Fruit fly (Drosophila melanogaster) whole organism: ENCODE data around the gene CG31798.

Source experiments
- pan ChIP-seq: fragments of >200 bp; optimal IDR thresholded peaks from 2 replicates; lab custom pipeline; 2017
- usp ChIP-seq: fragments of >200 bp; optimal IDR thresholded peaks from 2 replicates; lab custom pipeline; 2017; ENCODE audit warnings: missing biosample characterization, missing genetic modification characterization, mixed read lengths

DNA sequence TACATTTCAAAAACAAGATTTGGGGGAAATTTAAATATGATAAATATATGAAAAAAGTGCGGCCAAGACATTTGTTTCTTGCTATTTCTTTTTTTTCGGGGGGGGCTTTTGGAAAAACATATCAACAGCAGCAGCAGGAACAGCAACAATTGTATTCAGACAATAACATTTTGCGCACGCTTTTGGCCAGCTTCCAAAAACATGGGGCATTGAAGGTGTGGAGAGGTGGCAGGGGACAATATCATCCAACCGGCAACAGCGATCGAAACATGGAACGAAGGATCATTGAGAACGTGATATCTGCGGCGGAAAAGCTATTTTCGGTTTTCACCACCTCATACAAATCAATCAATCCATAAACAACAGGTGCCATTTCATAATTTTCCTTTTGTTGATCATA, 8.0 kb downstream of the CG31798 start:
- no peak for TF ChIP-seq usp (GFP tag; lab: Kevin White, UChicago)
- TF ChIP-seq pan (lab: Kevin White, UChicago): no peak
